Fruit fly (Drosophila melanogaster): ENCODE results near the gene se.

DNA sequence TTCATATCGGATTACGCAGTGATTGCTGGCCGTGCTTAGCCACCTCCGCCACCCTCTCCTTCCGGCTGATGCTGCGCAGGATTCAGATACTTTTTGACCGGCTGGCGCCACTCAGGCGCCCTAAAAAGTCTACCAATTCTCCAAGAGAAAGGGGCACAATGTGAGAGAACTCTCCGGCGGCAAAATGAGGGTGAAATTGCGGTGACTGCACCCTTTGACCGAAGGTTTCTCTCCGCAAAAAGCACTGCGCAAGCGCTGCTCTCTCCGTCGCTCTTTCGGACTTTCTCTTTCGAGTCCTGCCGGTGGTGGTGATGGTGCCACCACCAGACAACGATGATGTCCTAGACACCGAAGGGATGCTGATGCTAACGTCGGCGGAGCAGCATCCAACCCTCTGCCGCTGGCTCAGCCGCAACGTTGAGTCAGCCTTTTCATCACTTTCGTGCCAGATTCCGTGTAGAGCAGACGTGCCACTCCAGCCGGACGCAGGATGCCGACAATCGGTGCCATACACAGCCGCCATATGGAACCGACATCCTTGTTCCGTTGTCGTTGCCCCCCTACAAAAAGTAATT is 39.5 kb downstream of the se start:
- TF ChIP-seq insv (optimal IDR thresholded peaks at IDR 0.05) = no peak
- no peak for TF ChIP-seq Sin3A (optimal IDR thresholded peaks at IDR 0.05)
- no peak for TF ChIP-seq Myc (optimal IDR thresholded peaks at IDR 0.05)
- no peak for TF ChIP-seq h (optimal IDR thresholded peaks at IDR 0.05)
- no peak for TF ChIP-seq psq (optimal IDR thresholded peaks at IDR 0.05)
